Fruit fly (Drosophila melanogaster) whole organism, adult: ENCODE results near the gene Ork1.

ENCODE experiments used
- CG11617 ChIP-seq: fragments of 200-800 bp; sonication (Bioruptor generic); optimal IDR thresholded peaks from 2 replicates; lab custom pipeline; 2017; ENCODE audit warnings: mild to moderate bottlenecking, missing biosample characterization, missing genetic modification reagents, missing genetic modification characterization
- CG12768 ChIP-seq: fragments of 200-800 bp; sonication (Bioruptor generic); optimal IDR thresholded peaks from 2 replicates; lab custom pipeline; 2017; ENCODE audit warnings: missing biosample characterization, missing genetic modification characterization, mild to moderate bottlenecking, moderate library complexity, missing genetic modification reagents
- CG14711 ChIP-seq: fragments of 200-800 bp; sonication (Bioruptor generic); optimal IDR thresholded peaks from 2 replicates; lab custom pipeline; 2018; ENCODE audit warnings: missing biosample characterization, mild to moderate bottlenecking, missing genetic modification characterization, moderate library complexity
- CG1620 ChIP-seq: fragments of 200-800 bp; sonication (Bioruptor generic); optimal IDR thresholded peaks from 2 replicates; lab custom pipeline; 2016; ENCODE audit warnings: missing biosample characterization, missing genetic modification characterization
- CG33017 ChIP-seq: fragments of 200-800 bp; sonication (Bioruptor generic); optimal IDR thresholded peaks from 2 replicates; lab custom pipeline; 2018; ENCODE audit warnings: missing biosample characterization, mild to moderate bottlenecking, missing genetic modification characterization, moderate library complexity
- CG5204 ChIP-seq: fragments of 200-800 bp; sonication (Bioruptor generic); optimal IDR thresholded peaks from 2 replicates; lab custom pipeline; 2016; ENCODE audit warnings: missing biosample characterization, missing genetic modification characterization
- CG7045 ChIP-seq: fragments of 200-800 bp; sonication (Bioruptor generic); optimal IDR thresholded peaks from 2 replicates; lab custom pipeline; 2017; ENCODE audit warnings: missing biosample characterization, mild to moderate bottlenecking, missing genetic modification characterization
- CG7101 ChIP-seq: fragments of 200-800 bp; sonication (Bioruptor generic); optimal IDR thresholded peaks from 2 replicates; lab custom pipeline; 2018; ENCODE audit warnings: missing biosample characterization, mild to moderate bottlenecking, missing genetic modification characterization, moderate library complexity
- Clk ChIP-seq: fragments of 200-800 bp; sonication (Bioruptor generic); optimal IDR thresholded peaks from 2 replicates; lab custom pipeline; 2017; ENCODE audit warnings: missing biosample characterization, missing genetic modification characterization
- Crg-1 ChIP-seq: fragments of 200-800 bp; sonication (Bioruptor generic); optimal IDR thresholded peaks from 2 replicates; lab custom pipeline; 2016; ENCODE audit warnings: missing biosample characterization, missing genetic modification characterization
- Hr96 ChIP-seq: fragments of 200-800 bp; sonication (Bioruptor generic); optimal IDR thresholded peaks from 2 replicates; lab custom pipeline; 2016; ENCODE audit warnings: missing biosample characterization, missing genetic modification characterization
- Mnt ChIP-seq: fragments of 200-800 bp; sonication (Bioruptor generic); optimal IDR thresholded peaks from 2 replicates; lab custom pipeline; 2016; ENCODE audit warnings: missing biosample characterization, mild to moderate bottlenecking, missing genetic modification characterization
- bab1 ChIP-seq: fragments of 200-800 bp; sonication (Bioruptor generic); optimal IDR thresholded peaks from 3 replicates; lab custom pipeline; 2019; ENCODE audit warnings: missing biosample characterization, mild to moderate bottlenecking, missing genetic modification characterization, moderate library complexity
- cic ChIP-seq: fragments of 200-800 bp; sonication (Bioruptor generic); optimal IDR thresholded peaks from 2 replicates; lab custom pipeline; 2017; ENCODE audit warnings: missing biosample characterization, mild to moderate bottlenecking, missing genetic modification characterization, moderate library complexity
- cnc ChIP-seq, 2 experiments: fragments of >200 bp; optimal IDR thresholded peaks; 2 replicates each; lab custom pipeline; 2017
- kay ChIP-seq: fragments of 200-800 bp; sonication (Bioruptor generic); peaks from one replicate; lab custom pipeline; 2016; ENCODE audit warnings: missing biosample characterization, missing genetic modification characterization, borderline replicate concordance
- ovo ChIP-seq: fragments of 200-800 bp; sonication (Bioruptor generic); optimal IDR thresholded peaks from 2 replicates; lab custom pipeline; 2016; ENCODE audit warnings: missing biosample characterization, missing genetic modification characterization
- pad ChIP-seq: fragments of 200-800 bp; sonication (Bioruptor generic); optimal IDR thresholded peaks from 3 replicates; lab custom pipeline; 2017; ENCODE audit warnings: missing biosample characterization, missing genetic modification characterization, mild to moderate bottlenecking, moderate library complexity, missing genetic modification reagents
- tj ChIP-seq: fragments of 200-800 bp; sonication (Bioruptor generic); optimal IDR thresholded peaks from 3 replicates; lab custom pipeline; 2017; ENCODE audit warnings: missing biosample characterization, mild to moderate bottlenecking, missing genetic modification characterization, moderate library complexity
- toe ChIP-seq: fragments of 200-800 bp; sonication (Bioruptor generic); optimal IDR thresholded peaks from 2 replicates; lab custom pipeline; 2016; ENCODE audit warnings: missing biosample characterization, missing genetic modification characterization

Gene Ork1

DNA sequence GAGAGGGAATG, 43.8 kb downstream of the Ork1 start, which contains the start of gene Pgls:
Pgls (plus strand) TSS at position 3 of the 11 bp plus-strand sequence.
- TF ChIP-seq CG5204 (GFP tag; lab: Kevin White, UChicago) (no peak), CG11617 (no peak), Clk (GFP tag; lab: Kevin White, UChicago) (no peak), bab1 (GFP tag; lab: Kevin White, UChicago) (no peak), CG14711 (tag; lab: Kevin White, UChicago) (no peak), tj (GFP tag; lab: Kevin White, UChicago) (no peak), pad (GFP tag; lab: Kevin White, UChicago) (no peak), Hr96 (GFP tag; lab: Kevin White, UChicago) (no peak), Crg-1 (no peak), toe (GFP tag; lab: Kevin White, UChicago) (no peak), cnc (optimal IDR thresholded peaks at IDR 0.05; lab: Kevin White, UChicago) (no peak), ovo (GFP tag; lab: Kevin White, UChicago) (no peak), cic (GFP tag; lab: Kevin White, UChicago) (no peak), CG7101 (tag; lab: Kevin White, UChicago) (no peak), CG12768 (GFP tag; lab: Kevin White, UChicago) (no peak), CG33017 (no peak), Mnt (GFP tag; lab: Kevin White, UChicago) (no peak), CG7045 (GFP tag; lab: Kevin White, UChicago) (no peak)

DNA sequence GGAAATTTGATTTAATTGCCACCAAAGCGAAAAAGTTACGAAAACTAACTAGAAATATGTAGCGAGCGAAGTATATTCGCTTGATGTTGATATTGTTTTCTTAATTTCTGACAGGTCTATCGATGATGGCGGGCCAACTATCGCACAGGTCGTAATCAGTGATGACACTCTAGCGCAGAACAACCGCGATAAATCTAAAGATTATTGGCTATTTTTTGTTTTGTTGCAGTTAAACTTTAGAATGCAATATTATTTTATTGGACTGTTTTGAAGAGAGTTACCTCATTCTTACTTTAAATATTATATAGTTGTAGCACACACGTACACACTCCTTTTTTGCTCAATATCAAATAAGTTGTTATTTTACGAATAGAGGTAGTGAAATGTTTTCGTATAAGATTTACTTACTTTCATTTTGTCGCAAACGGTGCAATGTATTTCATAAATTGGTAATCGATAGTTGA, 44.0 kb downstream of the Ork1 start, which contains the start of gene sbr:
sbr (minus strand) TSS at position 121 of the 464 bp plus-strand sequence.
- TF ChIP-seq CG5204 (GFP tag; lab: Kevin White, UChicago) (no peak), ovo (GFP tag; lab: Kevin White, UChicago) (no peak), toe (GFP tag; lab: Kevin White, UChicago) (peak; percentile 45), tj (GFP tag; lab: Kevin White, UChicago) (no peak), CG11617 (peak; percentile 36), CG12768 (GFP tag; lab: Kevin White, UChicago) (no peak), pad (GFP tag; lab: Kevin White, UChicago) (peak; percentile 31), CG33017 (no peak), Clk (GFP tag; lab: Kevin White, UChicago) (no peak), CG14711 (tag; lab: Kevin White, UChicago) (peak; percentile 12), Crg-1 (peak; percentile 60), bab1 (GFP tag; lab: Kevin White, UChicago) (no peak), CG7101 (tag; lab: Kevin White, UChicago) (peak; percentile 48), CG1620 (GFP tag; lab: Kevin White, UChicago) (peak; percentile 45)

- TF ChIP-seq CG11617: no peak
- TF ChIP-seq bab1 (GFP tag; lab: Kevin White, UChicago): no peak
- peak; percentile 74 for TF ChIP-seq cic (GFP tag; lab: Kevin White, UChicago)
- TF ChIP-seq CG33017: peak; percentile 28
- no peak for TF ChIP-seq CG1620 (GFP tag; lab: Kevin White, UChicago)
- TF ChIP-seq Clk (GFP tag; lab: Kevin White, UChicago): no peak
- no peak for TF ChIP-seq CG5204 (GFP tag; lab: Kevin White, UChicago)
- no peak for TF ChIP-seq toe (GFP tag; lab: Kevin White, UChicago)
- TF ChIP-seq pad (GFP tag; lab: Kevin White, UChicago): peak; percentile 21
- TF ChIP-seq Mnt (GFP tag; lab: Kevin White, UChicago): peak; percentile 49
- peak; percentile 42 for TF ChIP-seq CG7101 (tag; lab: Kevin White, UChicago)
- TF ChIP-seq kay (GFP tag; lab: Kevin White, UChicago): no peak
- no peak for TF ChIP-seq CG7045 (GFP tag; lab: Kevin White, UChicago)
Observed at dm6 chrX:10845256-10845655, 45.8 kb downstream of the Ork1 start.

DNA sequence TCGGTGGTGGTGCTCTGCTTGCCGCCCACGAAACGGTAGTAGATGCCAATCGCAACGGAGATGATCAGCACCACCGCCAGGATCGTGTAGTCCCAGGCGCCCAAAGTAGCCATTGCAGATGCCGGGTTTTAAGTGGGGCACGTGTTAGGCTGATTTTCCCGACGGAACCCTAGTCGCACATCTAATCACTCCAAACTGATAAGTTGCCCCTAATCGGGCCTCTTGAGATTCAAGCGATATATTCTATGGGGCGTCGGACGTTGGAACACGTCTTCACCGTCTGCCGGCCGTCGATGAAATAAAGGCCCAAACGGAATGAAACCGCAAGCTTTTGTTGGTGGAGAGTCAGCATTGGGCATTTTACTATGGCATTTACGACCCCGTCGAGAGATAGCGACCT, 46.2 kb downstream of the Ork1 start, which contains the start of gene CG32669:
CG32669 (minus strand) TSS at position 275 of the 400 bp plus-strand sequence.
- peak; percentile 83 for TF ChIP-seq Mnt (GFP tag; lab: Kevin White, UChicago)
- no peak for TF ChIP-seq CG11617

dm6 chrX:10841717-10842255, 49.3 kb downstream of the Ork1 start, which contains the start of gene CG15209:
TSS of gene CG15209 (plus strand) at chrX:10842205.
- TF ChIP-seq ovo (GFP tag; lab: Kevin White, UChicago): no peak
- peak; percentile 56 for TF ChIP-seq CG7101 (tag; lab: Kevin White, UChicago)
- TF ChIP-seq CG11617: peak; percentile 37
- no peak for TF ChIP-seq cnc (optimal IDR thresholded peaks at IDR 0.05; lab: Kevin White, UChicago)
- TF ChIP-seq tj (GFP tag; lab: Kevin White, UChicago): peak; percentile 21
- TF ChIP-seq Hr96 (GFP tag; lab: Kevin White, UChicago): peak; percentile 32
- TF ChIP-seq CG14711 (tag; lab: Kevin White, UChicago): peak; percentile 25
- TF ChIP-seq pad (GFP tag; lab: Kevin White, UChicago): peak; percentile 21
- TF ChIP-seq CG5204 (GFP tag; lab: Kevin White, UChicago): peak; percentile 50
- peak; percentile 16 for TF ChIP-seq CG1620 (GFP tag; lab: Kevin White, UChicago)
- peak; percentile 15 for TF ChIP-seq Mnt (GFP tag; lab: Kevin White, UChicago)
- TF ChIP-seq CG7045 (GFP tag; lab: Kevin White, UChicago): no peak
- TF ChIP-seq cic (GFP tag; lab: Kevin White, UChicago): no peak
- no peak for TF ChIP-seq toe (GFP tag; lab: Kevin White, UChicago)

DNA sequence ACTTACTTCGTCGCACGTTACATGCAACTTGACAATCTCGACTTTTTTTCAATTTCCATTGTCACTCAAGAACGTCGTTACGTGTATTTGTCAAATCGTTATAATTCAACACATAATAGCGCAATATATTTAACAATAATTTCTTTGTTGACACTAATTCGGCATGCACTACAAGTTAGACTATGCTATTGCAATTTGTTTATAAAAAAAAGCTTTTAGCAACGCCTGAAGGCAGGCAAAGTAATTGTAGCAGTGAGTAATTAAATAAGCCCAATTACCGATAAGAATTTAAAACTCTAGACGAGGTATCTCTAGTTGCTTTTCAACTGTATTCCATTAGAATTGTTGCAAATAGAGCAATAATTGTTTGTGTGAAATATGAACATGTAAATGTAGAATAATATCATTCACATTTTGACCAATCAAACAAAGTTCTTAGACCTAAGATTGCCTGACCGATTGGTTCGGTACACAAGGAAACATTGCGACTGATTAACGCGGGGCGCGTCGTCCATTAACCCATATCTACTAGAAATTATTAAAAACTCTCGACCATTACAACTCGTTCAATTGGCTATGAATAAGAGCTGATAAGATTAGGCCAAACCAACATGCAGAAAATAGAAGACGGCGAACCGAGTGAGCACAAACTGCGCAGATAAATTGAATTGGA, 50.0 kb downstream of the Ork1 start:
- TF ChIP-seq ovo (GFP tag; lab: Kevin White, UChicago) (peak; percentile 4), CG7045 (GFP tag; lab: Kevin White, UChicago) (no peak), bab1 (GFP tag; lab: Kevin White, UChicago) (peak; percentile 53), pad (GFP tag; lab: Kevin White, UChicago) (no peak), CG5204 (GFP tag; lab: Kevin White, UChicago) (no peak), CG33017 (no peak), cic (GFP tag; lab: Kevin White, UChicago) (peak; percentile 50), CG12768 (GFP tag; lab: Kevin White, UChicago) (no peak), kay (GFP tag; lab: Kevin White, UChicago) (peak; percentile 77), Mnt (GFP tag; lab: Kevin White, UChicago) (no peak), tj (GFP tag; lab: Kevin White, UChicago) (no peak)
